Worm (Caenorhabditis elegans) whole organism, L1 larva: ENCODE results near the gene C38C10.3.

Source experiments
- C04F5.9 ChIP-seq: sonication (generic microtip); optimal IDR thresholded peaks from 2 replicates; lab custom pipeline; 2016; ENCODE audit warnings: missing genetic modification characterization, missing compliant biosample characterization
- F16B12.6 ChIP-seq: fragments of 150-350 bp; optimal IDR thresholded peaks from 2 replicates; lab custom pipeline; 2014; ENCODE audit warnings: missing biosample characterization, missing genetic modification characterization
- alr-1 ChIP-seq: fragments of 200-800 bp; sonication (Bioruptor generic); optimal IDR thresholded peaks from 2 replicates; lab custom pipeline; 2018; ENCODE audit warnings: borderline replicate concordance, mild to moderate bottlenecking, missing genetic modification characterization, missing compliant biosample characterization
- aly-2 ChIP-seq: fragments of 150-350 bp; optimal IDR thresholded peaks from 2 replicates; lab custom pipeline; 2014; ENCODE audit warnings: missing biosample characterization, missing genetic modification characterization
- ama-1 ChIP-seq: fragments of 150-350 bp; optimal IDR thresholded peaks from 2 replicates; lab custom pipeline; 2014
- blmp-1 ChIP-seq: fragments of 150-350 bp; optimal IDR thresholded peaks from 2 replicates; lab custom pipeline; 2014; ENCODE audit warnings: missing biosample characterization, missing genetic modification characterization
- ceh-82 ChIP-seq, 3 experiments: fragments of 150-350 bp in 1 of 3; sonication (generic microtip) in 2 of 3; optimal IDR thresholded peaks; 2 replicates each; lab custom pipeline; 2014 to 2017; ENCODE audit warnings: missing biosample characterization in 3 of 3, missing genetic modification characterization in 3 of 3
- ceh-88 ChIP-seq: fragments of 200-800 bp; sonication (Bioruptor generic); IDR thresholded peaks from 2 replicates; pipeline ENCODE4 v1.3.6; 2022; ENCODE audit warnings: missing genetic modification characterization, missing compliant biosample characterization
- ces-1 ChIP-seq: fragments of 150-350 bp; optimal IDR thresholded peaks from 2 replicates; lab custom pipeline; 2014; ENCODE audit warnings: missing biosample characterization, missing genetic modification reagents, missing genetic modification characterization
- dsc-1 ChIP-seq: sonication (generic microtip); optimal IDR thresholded peaks from 2 replicates; lab custom pipeline; 2016; ENCODE audit warnings: mild to moderate bottlenecking, missing genetic modification characterization, missing compliant biosample characterization
- efl-1 ChIP-seq, 4 experiments: fragments of 150-350 bp; optimal IDR thresholded peaks in 3 of 4; peaks in 1 of 4; 1 replicate in 1 of 4; 2 replicates in 3 of 4; lab custom pipeline; 2014; ENCODE audit warnings: missing biosample characterization in 2 of 4, missing genetic modification characterization in 2 of 4, missing genetic modification reagents in 2 of 4
- efl-3 ChIP-seq: fragments of 200-800 bp; sonication (Bioruptor generic); optimal IDR thresholded peaks from 2 replicates; lab custom pipeline; 2018; ENCODE audit warnings: mild to moderate bottlenecking, missing genetic modification characterization, missing compliant biosample characterization
- egl-27 ChIP-seq, 2 experiments: fragments of 150-350 bp in 1 of 2; sonication (generic microtip); optimal IDR thresholded peaks; 3 replicates each; lab custom pipeline; 2017 to 2018; ENCODE audit warnings: missing biosample characterization in 2 of 2, missing genetic modification characterization in 2 of 2, missing genetic modification reagents in 2 of 2
- elt-2 ChIP-seq: sonication (generic microtip); optimal IDR thresholded peaks from 2 replicates; lab custom pipeline; 2016; ENCODE audit warnings: missing genetic modification characterization, mild to moderate bottlenecking, inconsistent platforms, missing compliant biosample characterization, missing genetic modification reagents
- elt-3 ChIP-seq, 6 experiments: fragments of 150-350 bp in 1 of 6; sonication (generic microtip); optimal IDR thresholded peaks; 2 replicates each; lab custom pipeline; 2017 to 2018; ENCODE audit warnings: missing biosample characterization in 6 of 6, missing genetic modification characterization in 6 of 6, inconsistent platforms in 1 of 6
- ets-5 ChIP-seq: fragments of 200-800 bp; sonication (Bioruptor generic); IDR thresholded peaks from 2 replicates; pipeline ENCODE4 v1.3.6; 2022; ENCODE audit warnings: missing genetic modification characterization, missing compliant biosample characterization
- fkh-10 ChIP-seq: sonication (generic microtip); optimal IDR thresholded peaks from 2 replicates; lab custom pipeline; 2017; ENCODE audit warnings: missing biosample characterization, missing genetic modification reagents, missing genetic modification characterization
- fkh-4 ChIP-seq: sonication (generic microtip); optimal IDR thresholded peaks from 2 replicates; lab custom pipeline; 2016; ENCODE audit warnings: missing compliant biosample characterization, missing genetic modification characterization, borderline replicate concordance
- grh-1 ChIP-seq: fragments of 200-800 bp; sonication (Bioruptor generic); IDR thresholded peaks from 2 replicates; pipeline ENCODE4 v1.3.6; 2022; ENCODE audit warnings: missing genetic modification reagents, missing genetic modification characterization, missing compliant biosample characterization
- hlh-17 ChIP-seq: fragments of 200-800 bp; sonication (Bioruptor generic); optimal IDR thresholded peaks from 2 replicates; lab custom pipeline; 2018; ENCODE audit warnings: missing genetic modification characterization, mild to moderate bottlenecking, missing compliant biosample characterization, moderate library complexity, borderline replicate concordance
- hpl-2 ChIP-seq: fragments of 150-350 bp; optimal IDR thresholded peaks from 2 replicates; lab custom pipeline; 2014; ENCODE audit warnings: missing biosample characterization, missing genetic modification reagents, missing genetic modification characterization
- irx-1 ChIP-seq: sonication (generic microtip); optimal IDR thresholded peaks from 2 replicates; lab custom pipeline; 2016; ENCODE audit warnings: missing genetic modification characterization, missing compliant biosample characterization
- isw-1 ChIP-seq: fragments of 200-800 bp; sonication (Bioruptor generic); IDR thresholded peaks from 2 replicates; pipeline ENCODE4 v1.3.6; 2022; ENCODE audit warnings: missing genetic modification characterization, missing compliant biosample characterization
- lin-15B ChIP-seq: fragments of 150-350 bp; sonication (generic microtip); optimal IDR thresholded peaks from 3 replicates; lab custom pipeline; 2014; ENCODE audit warnings: missing biosample characterization, missing genetic modification characterization
- lsy-2 ChIP-seq, 2 experiments: fragments of 150-350 bp; optimal IDR thresholded peaks; 2 replicates each; lab custom pipeline; 2014; ENCODE audit warnings: missing biosample characterization in 2 of 2, missing genetic modification characterization in 2 of 2
- mab-9 ChIP-seq: fragments of 200-800 bp; sonication (Bioruptor generic); IDR thresholded peaks from 2 replicates; pipeline ENCODE4 v1.3.6; 2022; ENCODE audit warnings: missing genetic modification reagents, missing genetic modification characterization, missing compliant biosample characterization
- mep-1 ChIP-seq: fragments of 150-350 bp; optimal IDR thresholded peaks from 2 replicates; lab custom pipeline; 2014; ENCODE audit warnings: missing biosample characterization, missing genetic modification characterization
- nhr-11 ChIP-seq: fragments of 150-350 bp; optimal IDR thresholded peaks from 2 replicates; lab custom pipeline; 2014; ENCODE audit warnings: missing biosample characterization, missing genetic modification characterization
- nhr-12 ChIP-seq: sonication (generic microtip); optimal IDR thresholded peaks from 2 replicates; lab custom pipeline; 2017; ENCODE audit warnings: missing biosample characterization, missing genetic modification characterization
- nhr-20 ChIP-seq: sonication (generic microtip); optimal IDR thresholded peaks from 2 replicates; lab custom pipeline; 2016; ENCODE audit warnings: mild to moderate bottlenecking, missing genetic modification characterization, missing compliant biosample characterization
- nhr-237 ChIP-seq: fragments of 150-350 bp; optimal IDR thresholded peaks from 2 replicates; lab custom pipeline; 2014; ENCODE audit warnings: missing biosample characterization, missing genetic modification characterization
- nhr-28 ChIP-seq: fragments of 150-350 bp; optimal IDR thresholded peaks from 2 replicates; lab custom pipeline; 2014; ENCODE audit warnings: missing biosample characterization, missing genetic modification characterization
- nhr-47 ChIP-seq: sonication (generic microtip); optimal IDR thresholded peaks from 2 replicates; lab custom pipeline; 2016; ENCODE audit warnings: mild to moderate bottlenecking, missing genetic modification characterization, moderate library complexity, missing compliant biosample characterization
- nhr-71 ChIP-seq: sonication (generic microtip); optimal IDR thresholded peaks from 2 replicates; lab custom pipeline; 2016; ENCODE audit warnings: mild to moderate bottlenecking, missing genetic modification characterization, moderate library complexity, missing compliant biosample characterization
- nhr-76 ChIP-seq: sonication (generic microtip); optimal IDR thresholded peaks from 2 replicates; lab custom pipeline; 2017; ENCODE audit warnings: missing biosample characterization, missing genetic modification characterization
- nhr-77 ChIP-seq: fragments of 150-350 bp; optimal IDR thresholded peaks from 2 replicates; lab custom pipeline; 2014; ENCODE audit warnings: missing biosample characterization, missing genetic modification characterization
- pax-3 ChIP-seq: fragments of 200-800 bp; sonication (Bioruptor generic); optimal IDR thresholded peaks from 2 replicates; lab custom pipeline; 2018; ENCODE audit warnings: mild to moderate bottlenecking, missing genetic modification characterization, moderate library complexity, missing compliant biosample characterization
- rnt-1 ChIP-seq: sonication (generic microtip); optimal IDR thresholded peaks from 2 replicates; lab custom pipeline; 2016; ENCODE audit warnings: mild to moderate bottlenecking, missing genetic modification characterization, moderate library complexity, missing compliant biosample characterization
- skn-1 ChIP-seq: fragments of 150-350 bp; optimal IDR thresholded peaks from 2 replicates; lab custom pipeline; 2014; ENCODE audit warnings: missing biosample characterization, missing genetic modification characterization
- snu-23 ChIP-seq: sonication (generic microtip); optimal IDR thresholded peaks from 2 replicates; lab custom pipeline; 2016; ENCODE audit warnings: missing genetic modification characterization, missing compliant biosample characterization
- sox-4 ChIP-seq: sonication (generic microtip); optimal IDR thresholded peaks from 2 replicates; lab custom pipeline; 2016; ENCODE audit warnings: missing genetic modification characterization, missing compliant biosample characterization
- sup-37 ChIP-seq: fragments of 200-800 bp; sonication (Bioruptor generic); optimal IDR thresholded peaks from 2 replicates; lab custom pipeline; 2018; ENCODE audit warnings: mild to moderate bottlenecking, missing genetic modification characterization, missing compliant biosample characterization
- tlp-1 ChIP-seq: fragments of 150-350 bp; optimal IDR thresholded peaks from 2 replicates; lab custom pipeline; 2014; ENCODE audit warnings: missing biosample characterization, missing genetic modification characterization
- unc-130 ChIP-seq: fragments of 150-350 bp; optimal IDR thresholded peaks from 2 replicates; lab custom pipeline; 2017; ENCODE audit warnings: missing biosample characterization, missing genetic modification characterization, inconsistent platforms
- unc-30 ChIP-seq: sonication (generic microtip); optimal IDR thresholded peaks from 2 replicates; lab custom pipeline; 2017; ENCODE audit warnings: missing biosample characterization, missing genetic modification characterization
- unc-62 ChIP-seq: fragments of 150-350 bp; optimal IDR thresholded peaks from 2 replicates; lab custom pipeline; 2014; ENCODE audit warnings: missing biosample characterization, missing genetic modification reagents, missing genetic modification characterization
- unc-86 ChIP-seq: sonication (generic microtip); optimal IDR thresholded peaks from 2 replicates; lab custom pipeline; 2016; ENCODE audit warnings: missing genetic modification characterization, missing compliant biosample characterization
- vab-15 ChIP-seq: sonication (generic microtip); optimal IDR thresholded peaks from 2 replicates; lab custom pipeline; 2017; ENCODE audit warnings: missing genotype, mild to moderate bottlenecking, missing genetic modification characterization, missing compliant biosample characterization
- xbp-1 ChIP-seq: sonication (generic microtip); optimal IDR thresholded peaks from 2 replicates; lab custom pipeline; 2016; ENCODE audit warnings: missing genetic modification characterization, missing compliant biosample characterization
- zip-4 ChIP-seq: fragments of 200-800 bp; sonication (Bioruptor generic); optimal IDR thresholded peaks from 2 replicates; lab custom pipeline; 2018; ENCODE audit warnings: mild to moderate bottlenecking, missing genetic modification characterization, moderate library complexity, missing compliant biosample characterization

C38C10.3 gene

DNA sequence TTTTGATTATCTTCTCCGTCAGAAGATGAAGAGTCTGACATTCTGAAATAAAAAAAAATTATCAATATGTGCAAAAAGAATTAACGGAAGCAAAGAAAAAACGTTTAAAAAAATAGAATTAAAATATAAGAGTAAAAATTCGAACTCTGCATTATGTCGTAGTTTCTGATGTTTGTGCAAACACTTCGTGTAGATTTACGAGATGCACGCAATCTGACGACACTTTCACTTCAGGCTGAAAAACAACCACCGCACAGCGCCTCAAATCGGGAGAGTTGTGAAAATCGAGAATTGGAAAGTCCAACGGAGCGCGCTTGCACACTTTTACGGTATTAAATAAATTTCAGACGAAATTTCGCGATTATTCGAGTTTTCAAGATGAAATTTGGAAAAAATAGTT, 21.2 kb upstream of the C38C10.3 start, which contains the start of gene T26G10.1 (continued):
- TF ChIP-seq blmp-1 (tag; lab: Kevin White, UChicago) (peak; percentile 93), pax-3 (peak; percentile 45), ceh-82 (tag; optimal IDR thresholded peaks at IDR 0.05; lab: Kevin White, UChicago) (peak; percentile 62 to 75 (median 65)), nhr-11 (tag; lab: Kevin White, UChicago) (no peak), efl-3 (no peak), skn-1 (tag; lab: Kevin White, UChicago) (peak; percentile 48), unc-30 (tag; lab: Kevin White, UChicago) (no peak), nhr-20 (peak; percentile 83), sup-37 (GFP tag; lab: Kevin White, UChicago) (no peak), nhr-47 (tag; lab: Kevin White, UChicago) (peak; percentile 87), ama-1 (no peak), snu-23 (GFP tag; lab: Kevin White, UChicago) (peak; percentile 87), tlp-1 (tag; lab: Kevin White, UChicago) (no peak), nhr-71 (tag; lab: Kevin White, UChicago) (peak; percentile 89), alr-1 (tag; lab: Kevin White, UChicago) (no peak), unc-86 (tag; lab: Kevin White, UChicago) (peak; percentile 82), unc-130 (peak; percentile 79), mep-1 (tag; lab: Kevin White, UChicago) (peak; percentile 78), ces-1 (GFP tag; lab: Kevin White, UChicago) (no peak), nhr-76 (tag; lab: Kevin White, UChicago) (no peak), ets-5 (GFP tag; lab: Robert Waterston, UW) (no peak), efl-1 (optimal IDR thresholded peaks at IDR 0.05; lab: Kevin White, UChicago) (peak; percentile 76 to 83), efl-1 (GFP tag; optimal IDR thresholded peaks at IDR 0.05 in 1 of 2; lab: Kevin White, UChicago) (peak; percentile 73 to 97), sox-4 (peak; percentile 50), egl-27 (tag; optimal IDR thresholded peaks at IDR 0.05; lab: Kevin White, UChicago) (no peak), nhr-77 (tag; lab: Kevin White, UChicago) (peak; percentile 34), nhr-28 (tag; lab: Kevin White, UChicago) (no peak), fkh-4 (tag; lab: Kevin White, UChicago) (no peak), nhr-237 (tag; lab: Kevin White, UChicago) (no peak), lsy-2 (tag; optimal IDR thresholded peaks at IDR 0.05; lab: Kevin White, UChicago) (peak; percentile 88), elt-3 (tag; optimal IDR thresholded peaks at IDR 0.05; lab: Kevin White, UChicago) (peak in 1 of 6 experiments; percentile 33), grh-1 (GFP tag; lab: Robert Waterston, UW) (peak; percentile 68), aly-2 (tag; lab: Kevin White, UChicago) (no peak), fkh-10 (GFP tag; lab: Kevin White, UChicago) (no peak), vab-15 (tag; lab: Kevin White, UChicago) (no peak), F16B12.6 (tag; lab: Kevin White, UChicago) (peak; percentile 94), isw-1 (GFP tag; lab: Robert Waterston, UW) (peak; percentile 91), irx-1 (peak; percentile 70), dsc-1 (tag; lab: Kevin White, UChicago) (peak; percentile 75), zip-4 (GFP tag; lab: Kevin White, UChicago) (no peak), lin-15B (peak; percentile 83), hlh-17 (GFP tag; lab: Kevin White, UChicago) (no peak), unc-62 (no peak), xbp-1 (peak; percentile 79), hpl-2 (no peak), elt-2 (tag; lab: Kevin White, UChicago) (peak; percentile 26), nhr-12 (tag; lab: Kevin White, UChicago) (no peak), C04F5.9 (tag; lab: Kevin White, UChicago) (peak; percentile 62), ceh-88 (GFP tag; lab: Robert Waterston, UW) (peak; percentile 74), rnt-1 (tag; lab: Kevin White, UChicago) (peak; percentile 79), mab-9 (GFP tag; lab: Robert Waterston, UW) (peak; percentile 85)
